Fruit fly (Drosophila melanogaster) whole organism, embryonic: ENCODE results near the gene armi.

Experiments
- Antp ChIP-seq: fragments of 200-800 bp; sonication (Bioruptor generic); optimal IDR thresholded peaks from 3 replicates; lab custom pipeline; 2016; ENCODE audit warnings: missing biosample characterization, missing genetic modification characterization
- Atf-2 ChIP-seq: fragments of 200-800 bp; sonication (Bioruptor generic); optimal IDR thresholded peaks from 2 replicates; lab custom pipeline; 2016; ENCODE audit warnings: missing biosample characterization, missing genetic modification characterization
- Blimp-1 ChIP-seq: fragments of 200-800 bp; sonication (Bioruptor generic); optimal IDR thresholded peaks from 3 replicates; lab custom pipeline; 2018; ENCODE audit warnings: missing biosample characterization, missing genetic modification characterization, mild to moderate bottlenecking, moderate library complexity, missing genetic modification reagents
- CG10366 ChIP-seq: fragments of 200-800 bp; sonication (Bioruptor generic); IDR thresholded peaks from 2 replicates; pipeline ENCODE4 v1.3.6; 2022; ENCODE audit warnings: missing biosample characterization, missing genetic modification characterization
- CG10654 ChIP-seq: fragments of 200-800 bp; sonication (Bioruptor generic); optimal IDR thresholded peaks from 2 replicates; lab custom pipeline; 2016; ENCODE audit warnings: missing biosample characterization, missing genetic modification characterization
- CG12391 ChIP-seq: fragments of 200-800 bp; sonication (Bioruptor generic); optimal IDR thresholded peaks from 3 replicates; lab custom pipeline; 2018; ENCODE audit warnings: missing biosample characterization, mild to moderate bottlenecking, missing genetic modification characterization, moderate library complexity
- CG13123 ChIP-seq: fragments of 200-800 bp; sonication (Bioruptor generic); optimal IDR thresholded peaks from 2 replicates; lab custom pipeline; 2016; ENCODE audit warnings: missing biosample characterization, missing genetic modification characterization
- CG14860 ChIP-seq: fragments of 200-800 bp; sonication (Bioruptor generic); IDR thresholded peaks from 3 replicates; pipeline ENCODE4 v1.3.6; 2022; ENCODE audit warnings: missing biosample characterization, missing genetic modification characterization; ENCODE audit not compliant: partially characterized antibody
- CG14965 ChIP-seq: fragments of 200-800 bp; sonication (Bioruptor generic); optimal IDR thresholded peaks from 2 replicates; lab custom pipeline; 2016; ENCODE audit warnings: missing biosample characterization, missing genetic modification characterization, borderline replicate concordance
- CG1603 ChIP-seq: fragments of 200-800 bp; sonication (Bioruptor generic); optimal IDR thresholded peaks from 2 replicates; lab custom pipeline; 2019; ENCODE audit warnings: missing biosample characterization, mild to moderate bottlenecking, missing genetic modification characterization, moderate library complexity
- CG17912 ChIP-seq: fragments of 200-800 bp; sonication (Bioruptor generic); optimal IDR thresholded peaks from 2 replicates; lab custom pipeline; 2018; ENCODE audit warnings: missing biosample characterization, mild to moderate bottlenecking, missing genetic modification characterization
- CG1832 ChIP-seq: fragments of 200-800 bp; sonication (Bioruptor generic); optimal IDR thresholded peaks from 2 replicates; lab custom pipeline; 2017; ENCODE audit warnings: missing biosample characterization, mild to moderate bottlenecking, missing genetic modification characterization, inconsistent platforms
- CG2889 ChIP-seq: fragments of 200-800 bp; sonication (Bioruptor generic); IDR thresholded peaks from 3 replicates; pipeline ENCODE4 v1.3.6; 2022; ENCODE audit warnings: missing biosample characterization, missing genetic modification characterization
- CG30431 ChIP-seq: fragments of 200-800 bp; sonication (Bioruptor generic); optimal IDR thresholded peaks from 2 replicates; lab custom pipeline; 2017; ENCODE audit warnings: missing biosample characterization, missing genetic modification characterization
- CG31224 ChIP-seq: fragments of 200-800 bp; sonication (Bioruptor generic); IDR thresholded peaks from 2 replicates; pipeline ENCODE4 v1.3.6; 2022; ENCODE audit warnings: missing biosample characterization, missing genetic modification characterization
- CG31365 ChIP-seq: fragments of 200-800 bp; sonication (Bioruptor generic); optimal IDR thresholded peaks from 2 replicates; lab custom pipeline; 2018; ENCODE audit warnings: missing biosample characterization, mild to moderate bottlenecking, missing genetic modification characterization
- CG31441 ChIP-seq: fragments of 200-800 bp; sonication (Bioruptor generic); IDR thresholded peaks from 2 replicates; pipeline ENCODE4 v1.3.6; 2022; ENCODE audit warnings: missing biosample characterization, missing genetic modification characterization
- CG3281 ChIP-seq: fragments of 200-800 bp; sonication (Bioruptor generic); optimal IDR thresholded peaks from 3 replicates; lab custom pipeline; 2017; ENCODE audit warnings: missing biosample characterization, mild to moderate bottlenecking, missing genetic modification characterization
- CG4360 ChIP-seq: fragments of 200-800 bp; sonication (Bioruptor generic); IDR thresholded peaks from 2 replicates; pipeline ENCODE4 v1.3.6; 2022; ENCODE audit warnings: missing biosample characterization, missing genetic modification characterization
- CG5180 ChIP-seq: fragments of 200-800 bp; sonication (Bioruptor generic); optimal IDR thresholded peaks from 3 replicates; lab custom pipeline; 2017; ENCODE audit warnings: missing biosample characterization, missing genetic modification characterization, mild to moderate bottlenecking, moderate library complexity, missing genetic modification reagents
- CG7556 ChIP-seq: fragments of 200-800 bp; sonication (Bioruptor generic); optimal IDR thresholded peaks from 2 replicates; lab custom pipeline; 2017; ENCODE audit warnings: missing biosample characterization, mild to moderate bottlenecking, missing genetic modification characterization
- CG7839 ChIP-seq: fragments of 200-800 bp; sonication (Bioruptor generic); optimal IDR thresholded peaks from 3 replicates; lab custom pipeline; 2018; ENCODE audit warnings: missing biosample characterization, mild to moderate bottlenecking, missing genetic modification characterization, moderate library complexity
- CG8924 ChIP-seq: fragments of 200-800 bp; optimal IDR thresholded peaks from 3 replicates; lab custom pipeline; 2019; ENCODE audit warnings: missing biosample characterization, mild to moderate bottlenecking, missing genetic modification characterization, moderate library complexity
- CG9932 ChIP-seq: fragments of 200-800 bp; sonication (Bioruptor generic); IDR thresholded peaks from 2 replicates; pipeline ENCODE4 v1.3.6; 2022; ENCODE audit warnings: missing biosample characterization, missing genetic modification characterization
- Camta ChIP-seq: fragments of 200-800 bp; sonication (Bioruptor generic); optimal IDR thresholded peaks from 2 replicates; lab custom pipeline; 2016; ENCODE audit warnings: missing biosample characterization, missing genetic modification characterization
- Chrac-16 ChIP-seq: fragments of 200-800 bp; sonication (Bioruptor generic); optimal IDR thresholded peaks from 3 replicates; lab custom pipeline; 2016; ENCODE audit warnings: missing biosample characterization, missing genetic modification characterization
- Dfd ChIP-seq, 2 experiments: fragments of >200 bp; optimal IDR thresholded peaks; 2 replicates each; lab custom pipeline; 2017; ENCODE audit warnings: missing biosample characterization in 2 of 2, missing genetic modification characterization in 2 of 2
- Dip3 ChIP-seq: fragments of 200-800 bp; sonication (Bioruptor generic); optimal IDR thresholded peaks from 3 replicates; lab custom pipeline; 2016; ENCODE audit warnings: missing biosample characterization, missing genetic modification characterization
- GATAe ChIP-seq: fragments of 200-800 bp; sonication (Bioruptor generic); conservative IDR thresholded peaks from 2 replicates; pipeline ENCODE4 v1.3.6; 2022; ENCODE audit warnings: missing biosample characterization, missing genetic modification characterization
- H15 ChIP-seq: fragments of 200-800 bp; sonication (Bioruptor generic); IDR thresholded peaks from 3 replicates; pipeline ENCODE4 v1.3.6; 2022; ENCODE audit warnings: missing biosample characterization, missing genetic modification characterization
- Hr3 ChIP-seq: fragments of 200-800 bp; sonication (Bioruptor generic); optimal IDR thresholded peaks from 3 replicates; lab custom pipeline; 2016; ENCODE audit warnings: missing biosample characterization, missing genetic modification characterization
- Hr39 ChIP-seq: fragments of >200 bp; optimal IDR thresholded peaks from 2 replicates; lab custom pipeline; 2017
- Hr51 ChIP-seq, 2 experiments: fragments of 200-800 bp; sonication (Bioruptor generic); optimal IDR thresholded peaks; 2 replicates in 1 of 2; 3 replicates in 1 of 2; lab custom pipeline; 2016 to 2018; ENCODE audit warnings: missing biosample characterization in 2 of 2, missing genetic modification characterization in 2 of 2, mild to moderate bottlenecking in 1 of 2, moderate library complexity in 1 of 2
- NC2α ChIP-seq: fragments of 200-800 bp; sonication (Bioruptor generic); optimal IDR thresholded peaks from 2 replicates; lab custom pipeline; 2016; ENCODE audit warnings: missing biosample characterization, missing genetic modification characterization
- Stat92E ChIP-seq, 3 experiments: fragments of >200 bp in 2 of 3; fragments of 200-800 bp in 1 of 3; sonication (Bioruptor generic) in 1 of 3; optimal IDR thresholded peaks; 2 replicates each; lab custom pipeline; 2017 to 2019; ENCODE audit warnings: missing biosample characterization in 3 of 3, missing genetic modification characterization in 3 of 3, mild to moderate bottlenecking in 1 of 3, moderate library complexity in 1 of 3
- Taf1 ChIP-seq: fragments of 200-800 bp; sonication (Bioruptor generic); IDR thresholded peaks from 2 replicates; pipeline ENCODE4 v1.3.6; 2022; ENCODE audit warnings: missing biosample characterization, missing genetic modification characterization
- Xrp1 ChIP-seq: fragments of 200-800 bp; sonication (Bioruptor generic); IDR thresholded peaks from 2 replicates; pipeline ENCODE4 v1.3.6; 2022; ENCODE audit warnings: missing biosample characterization, missing genetic modification characterization
- bcd ChIP-seq: fragments of 200-800 bp; sonication (Bioruptor generic); optimal IDR thresholded peaks from 2 replicates; lab custom pipeline; 2017; ENCODE audit warnings: missing biosample characterization, mild to moderate bottlenecking, missing genetic modification characterization
- corto ChIP-seq: fragments of 200-800 bp; sonication (Bioruptor generic); optimal IDR thresholded peaks from 2 replicates; lab custom pipeline; 2016; ENCODE audit warnings: missing biosample characterization, mild to moderate bottlenecking, missing genetic modification characterization, moderate library complexity
- dmrt99B ChIP-seq: fragments of 200-800 bp; sonication (Bioruptor generic); optimal IDR thresholded peaks from 2 replicates; lab custom pipeline; 2018; ENCODE audit warnings: missing biosample characterization, mild to moderate bottlenecking, missing genetic modification characterization, moderate library complexity
- her ChIP-seq: fragments of 200-800 bp; sonication (Bioruptor generic); optimal IDR thresholded peaks from 2 replicates; lab custom pipeline; 2016; ENCODE audit warnings: missing biosample characterization, missing genetic modification characterization
- jing ChIP-seq: fragments of 200-800 bp; sonication (Bioruptor generic); optimal IDR thresholded peaks from 2 replicates; lab custom pipeline; 2018; ENCODE audit warnings: missing biosample characterization, mild to moderate bottlenecking, missing genetic modification characterization
- mam ChIP-seq: fragments of 200-800 bp; sonication (Bioruptor generic); optimal IDR thresholded peaks from 3 replicates; lab custom pipeline; 2016; ENCODE audit warnings: missing biosample characterization, missing genetic modification characterization
- mld ChIP-seq: fragments of 200-800 bp; sonication (Bioruptor generic); IDR thresholded peaks from 3 replicates; pipeline ENCODE4 v1.3.6; 2022; ENCODE audit warnings: missing biosample characterization, missing genetic modification characterization; ENCODE audit not compliant: partially characterized antibody
- nau ChIP-seq: fragments of 200-800 bp; sonication (Bioruptor generic); optimal IDR thresholded peaks from 3 replicates; lab custom pipeline; 2017; ENCODE audit warnings: missing biosample characterization, mild to moderate bottlenecking, missing genetic modification characterization, missing genetic modification reagents
- p53 ChIP-seq: fragments of 200-800 bp; sonication (Bioruptor generic); optimal IDR thresholded peaks from 2 replicates; lab custom pipeline; 2016; ENCODE audit warnings: missing biosample characterization, missing genetic modification characterization
- pzg ChIP-seq: fragments of 200-800 bp; sonication (Bioruptor generic); optimal IDR thresholded peaks from 3 replicates; lab custom pipeline; 2018; ENCODE audit warnings: missing biosample characterization, mild to moderate bottlenecking, missing genetic modification characterization, moderate library complexity
- shn ChIP-seq: fragments of 200-800 bp; sonication (Bioruptor generic); optimal IDR thresholded peaks from 3 replicates; lab custom pipeline; 2016; ENCODE audit warnings: missing biosample characterization, missing genetic modification characterization
- sima ChIP-seq: fragments of 200-800 bp; sonication (Bioruptor generic); optimal IDR thresholded peaks from 2 replicates; lab custom pipeline; 2016; ENCODE audit warnings: missing biosample characterization, missing genetic modification characterization
- yki ChIP-seq: fragments of >200 bp; optimal IDR thresholded peaks from 3 replicates; lab custom pipeline; 2018
- zen ChIP-seq: fragments of 200-800 bp; sonication (Bioruptor generic); optimal IDR thresholded peaks from 3 replicates; lab custom pipeline; 2018; ENCODE audit warnings: missing biosample characterization, mild to moderate bottlenecking, missing genetic modification characterization, moderate library complexity

armi gene

dm6 chr3L:3454921-3455554 is 6.1 kb upstream of the armi start (continued):
- TF ChIP-seq Atf-2 (GFP tag; lab: Kevin White, UChicago) (peak; percentile 6), zen (tag; lab: Kevin White, UChicago) (no peak), CG31441 (GFP tag; lab: Robert Waterston, UW) (no peak), yki (lab: Kevin White, UChicago) (no peak), Chrac-16 (GFP tag; lab: Kevin White, UChicago) (no peak), CG10654 (no peak), Hr51 (GFP tag; optimal IDR thresholded peaks at IDR 0.05; lab: Kevin White, UChicago) (peak in 1 of 2 experiments; percentile 27), jing (GFP tag; lab: Kevin White, UChicago) (no peak), Stat92E (GFP tag; optimal IDR thresholded peaks at IDR 0.05; lab: Kevin White, UChicago) (no peak), mld (GFP tag; lab: Robert Waterston, UW) (no peak), nau (GFP tag; lab: Kevin White, UChicago) (no peak), p53 (GFP tag; lab: Kevin White, UChicago) (no peak), mam (GFP tag; lab: Kevin White, UChicago) (no peak), CG9932 (GFP tag; lab: Robert Waterston, UW) (no peak), dmrt99B (peak; percentile 67), CG8924 (tag; lab: Kevin White, UChicago) (no peak), corto (GFP tag; lab: Kevin White, UChicago) (no peak), CG5180 (no peak), CG7839 (tag; lab: Kevin White, UChicago) (peak; percentile 46), Camta (GFP tag; lab: Kevin White, UChicago) (no peak), CG10366 (GFP tag; lab: Robert Waterston, UW) (peak; percentile 20; the same call in 1 of the 2 replicates), sima (GFP tag; lab: Kevin White, UChicago) (no peak), GATAe (GFP tag; lab: Robert Waterston, UW) (no peak), CG17912 (no peak), CG4360 (GFP tag; lab: Robert Waterston, UW) (no peak), Hr39 (lab: Kevin White, UChicago) (no peak), CG12391 (tag; lab: Kevin White, UChicago) (no peak), CG13123 (no peak), CG31224 (GFP tag; lab: Robert Waterston, UW) (peak; percentile 6; the same call in 1 of the 2 replicates), CG1603 (peak; percentile 28), bcd (no peak), Dfd (GFP tag; optimal IDR thresholded peaks at IDR 0.05; lab: Kevin White, UChicago) (no peak), CG14860 (GFP tag; lab: Robert Waterston, UW) (no peak), her (GFP tag; lab: Kevin White, UChicago) (no peak), Taf1 (GFP tag; lab: Robert Waterston, UW) (no peak), Dip3 (GFP tag; lab: Kevin White, UChicago) (no peak), NC2α (GFP tag; lab: Kevin White, UChicago) (no peak), CG14965 (no peak), shn (no peak), H15 (GFP tag; lab: Robert Waterston, UW) (no peak), Blimp-1 (GFP tag; lab: Kevin White, UChicago) (peak; percentile 32), CG1832 (no peak), CG7556 (GFP tag; lab: Kevin White, UChicago) (no peak), CG2889 (GFP tag; lab: Robert Waterston, UW) (no peak), CG3281 (GFP tag; lab: Kevin White, UChicago) (no peak), Antp (GFP tag; lab: Kevin White, UChicago) (peak; percentile 13), Xrp1 (GFP tag; lab: Robert Waterston, UW) (peak; percentile 7; the same call in 1 of the 2 replicates), CG30431 (GFP tag; lab: Kevin White, UChicago) (no peak), Hr3 (GFP tag; lab: Kevin White, UChicago) (no peak), CG31365 (tag; lab: Kevin White, UChicago) (no peak), pzg (GFP tag; lab: Kevin White, UChicago) (no peak)
